Fruit fly (Drosophila melanogaster) whole organism, embryonic: Measurements from ENCODE around the gene Crtc.

Experiments used
- CG12155 ChIP-seq: fragments of 200-800 bp; sonication (Bioruptor generic); optimal IDR thresholded peaks from 3 replicates; lab custom pipeline; 2016; ENCODE audit warnings: missing biosample characterization, missing genetic modification characterization
- CG13775 ChIP-seq: fragments of 200-800 bp; sonication (Bioruptor generic); optimal IDR thresholded peaks from 3 replicates; lab custom pipeline; 2017; ENCODE audit warnings: missing biosample characterization, mild to moderate bottlenecking, missing genetic modification characterization
- CG1529 ChIP-seq: fragments of 200-800 bp; sonication (Bioruptor generic); optimal IDR thresholded peaks from 3 replicates; lab custom pipeline; 2018; ENCODE audit warnings: missing biosample characterization, missing genetic modification characterization
- CG16779 ChIP-seq: fragments of 200-800 bp; sonication (Bioruptor generic); IDR thresholded peaks from 2 replicates; pipeline ENCODE4 v1.3.6; 2022; ENCODE audit warnings: missing biosample characterization, missing genetic modification characterization
- CG16813 ChIP-seq: fragments of 200-800 bp; sonication (Bioruptor generic); IDR thresholded peaks from 3 replicates; pipeline ENCODE4 v1.3.6; 2022; ENCODE audit warnings: missing biosample characterization, missing genetic modification characterization; ENCODE audit not compliant: partially characterized antibody
- CG17328 ChIP-seq: fragments of 200-800 bp; sonication (Bioruptor generic); IDR thresholded peaks from 2 replicates; pipeline ENCODE4 v1.3.6; 2022; ENCODE audit warnings: missing biosample characterization, missing genetic modification characterization
- CG1832 ChIP-seq: fragments of 200-800 bp; sonication (Bioruptor generic); optimal IDR thresholded peaks from 2 replicates; lab custom pipeline; 2017; ENCODE audit warnings: missing biosample characterization, mild to moderate bottlenecking, missing genetic modification characterization, inconsistent platforms
- CG33213 ChIP-seq: fragments of 200-800 bp; sonication (Bioruptor generic); optimal IDR thresholded peaks from 3 replicates; lab custom pipeline; 2016; ENCODE audit warnings: missing biosample characterization, missing genetic modification characterization
- CG4282 ChIP-seq: fragments of 200-800 bp; sonication (Bioruptor generic); optimal IDR thresholded peaks from 2 replicates; lab custom pipeline; 2016; ENCODE audit warnings: missing biosample characterization, missing genetic modification characterization
- CG43689 ChIP-seq: fragments of 200-800 bp; sonication (Bioruptor generic); IDR thresholded peaks from 2 replicates; pipeline ENCODE4 v1.3.6; 2022; ENCODE audit warnings: missing biosample characterization, missing genetic modification characterization
- CG6175 ChIP-seq: fragments of 200-800 bp; sonication (Bioruptor generic); IDR thresholded peaks from 3 replicates; pipeline ENCODE4 v1.3.6; 2022; ENCODE audit warnings: missing biosample characterization, missing genetic modification characterization
- CG6689 ChIP-seq: fragments of 200-800 bp; sonication (Bioruptor generic); IDR thresholded peaks from 2 replicates; pipeline ENCODE4 v1.3.6; 2022; ENCODE audit warnings: missing biosample characterization, missing genetic modification characterization
- CG9215 ChIP-seq: fragments of 200-800 bp; sonication (Bioruptor generic); IDR thresholded peaks from 2 replicates; pipeline ENCODE4 v1.3.6; 2022; ENCODE audit warnings: missing biosample characterization, missing genetic modification characterization
- Deaf1 ChIP-seq: fragments of 200-800 bp; optimal IDR thresholded peaks from 3 replicates; lab custom pipeline; 2019; ENCODE audit warnings: missing biosample characterization, mild to moderate bottlenecking, missing genetic modification characterization, moderate library complexity
- Doc2 ChIP-seq: fragments of 200-800 bp; sonication (Bioruptor generic); IDR thresholded peaks from 2 replicates; pipeline ENCODE4 v1.3.6; 2022; ENCODE audit warnings: missing biosample characterization, missing genetic modification characterization
- Drgx ChIP-seq: fragments of 200-800 bp; sonication (Bioruptor generic); IDR thresholded peaks from 2 replicates; pipeline ENCODE4 v1.3.6; 2022; ENCODE audit warnings: missing biosample characterization, missing genetic modification characterization
- HLH54F ChIP-seq: fragments of 200-800 bp; sonication (Bioruptor generic); optimal IDR thresholded peaks from 3 replicates; lab custom pipeline; 2016; ENCODE audit warnings: missing biosample characterization, missing genetic modification characterization
- Hand ChIP-seq: fragments of 200-800 bp; sonication (Bioruptor generic); optimal IDR thresholded peaks from 2 replicates; lab custom pipeline; 2017; ENCODE audit warnings: mild to moderate bottlenecking, missing biosample characterization, missing genetic modification reagents, missing genetic modification characterization
- Max ChIP-seq: fragments of 200-800 bp; sonication (Bioruptor generic); optimal IDR thresholded peaks from 2 replicates; lab custom pipeline; 2016; ENCODE audit warnings: missing biosample characterization, mild to moderate bottlenecking, missing genetic modification characterization
- Med ChIP-seq: fragments of 200-800 bp; sonication (Bioruptor generic); peaks from one replicate; lab custom pipeline; 2016; ENCODE audit warnings: missing biosample characterization, missing genetic modification characterization, mild to moderate bottlenecking, inconsistent platforms, moderate library complexity
- Neu2 ChIP-seq: fragments of 200-800 bp; sonication (Bioruptor generic); optimal IDR thresholded peaks from 3 replicates; lab custom pipeline; 2016; ENCODE audit warnings: missing biosample characterization, missing genetic modification characterization, borderline replicate concordance
- Oaz ChIP-seq: fragments of 200-800 bp; sonication (Bioruptor generic); IDR thresholded peaks from 2 replicates; pipeline ENCODE4 v1.3.6; 2022; ENCODE audit warnings: missing biosample characterization, missing genetic modification characterization
- TFAM ChIP-seq: fragments of 200-800 bp; sonication (Bioruptor generic); optimal IDR thresholded peaks from 2 replicates; lab custom pipeline; 2017; ENCODE audit warnings: missing biosample characterization, missing genetic modification characterization, inconsistent platforms
- Tbp ChIP-seq: fragments of >200 bp; optimal IDR thresholded peaks from 2 replicates; lab custom pipeline; 2018; ENCODE audit warnings: missing biosample characterization, missing genetic modification characterization
- ara ChIP-seq: fragments of 200-800 bp; sonication (Bioruptor generic); IDR thresholded peaks from 2 replicates; pipeline ENCODE4 v1.3.6; 2022; ENCODE audit warnings: missing biosample characterization, missing genetic modification characterization
- ato ChIP-seq: fragments of 200-800 bp; sonication (Bioruptor generic); IDR thresholded peaks from 2 replicates; pipeline ENCODE4 v1.3.6; 2022; ENCODE audit warnings: missing biosample characterization, missing genetic modification characterization; ENCODE audit not compliant: partially characterized antibody
- bbx ChIP-seq: fragments of 200-800 bp; sonication (Bioruptor generic); IDR thresholded peaks from 2 replicates; pipeline ENCODE4 v1.3.6; 2022; ENCODE audit warnings: missing biosample characterization, missing genetic modification characterization; ENCODE audit not compliant: partially characterized antibody
- bcd ChIP-seq: fragments of 200-800 bp; sonication (Bioruptor generic); optimal IDR thresholded peaks from 2 replicates; lab custom pipeline; 2017; ENCODE audit warnings: missing biosample characterization, mild to moderate bottlenecking, missing genetic modification characterization
- corto ChIP-seq: fragments of 200-800 bp; sonication (Bioruptor generic); optimal IDR thresholded peaks from 2 replicates; lab custom pipeline; 2016; ENCODE audit warnings: missing biosample characterization, mild to moderate bottlenecking, missing genetic modification characterization, moderate library complexity
- crol ChIP-seq: fragments of 200-800 bp; sonication (Bioruptor generic); IDR thresholded peaks from 2 replicates; pipeline ENCODE4 v1.3.6; 2022; ENCODE audit warnings: missing biosample characterization, missing genetic modification characterization
- dimm ChIP-seq: fragments of 200-800 bp; sonication (Bioruptor generic); IDR thresholded peaks from 2 replicates; pipeline ENCODE4 v1.3.6; 2022; ENCODE audit warnings: missing biosample characterization, missing genetic modification characterization
- fd96Cb ChIP-seq: fragments of 200-800 bp; sonication (Bioruptor generic); optimal IDR thresholded peaks from 2 replicates; lab custom pipeline; 2018; ENCODE audit warnings: missing biosample characterization, mild to moderate bottlenecking, missing genetic modification characterization, moderate library complexity
- gce ChIP-seq: fragments of 200-800 bp; sonication (Bioruptor generic); IDR thresholded peaks from 3 replicates; pipeline ENCODE4 v1.3.6; 2022; ENCODE audit warnings: missing biosample characterization, missing genetic modification characterization
- grau ChIP-seq: fragments of 200-800 bp; optimal IDR thresholded peaks from 3 replicates; lab custom pipeline; 2019; ENCODE audit warnings: missing biosample characterization, mild to moderate bottlenecking, missing genetic modification characterization, moderate library complexity
- grn ChIP-seq: fragments of 200-800 bp; sonication (Bioruptor generic); optimal IDR thresholded peaks from 3 replicates; lab custom pipeline; 2017; ENCODE audit warnings: missing biosample characterization, missing genetic modification characterization
- gsb ChIP-seq: fragments of 200-800 bp; sonication (Bioruptor generic); IDR thresholded peaks from 2 replicates; pipeline ENCODE4 v1.3.6; 2022; ENCODE audit warnings: missing biosample characterization, missing genetic modification characterization
- lmd ChIP-seq: fragments of 200-800 bp; sonication (Bioruptor generic); IDR thresholded peaks from 2 replicates; pipeline ENCODE4 v1.3.6; 2022; ENCODE audit warnings: missing biosample characterization, missing genetic modification characterization
- pnt ChIP-seq: fragments of 200-800 bp; sonication (Bioruptor generic); optimal IDR thresholded peaks from 3 replicates; lab custom pipeline; 2016; ENCODE audit warnings: missing biosample characterization, missing genetic modification characterization
- psq ChIP-seq: fragments of 200-800 bp; sonication (Bioruptor generic); optimal IDR thresholded peaks from 2 replicates; lab custom pipeline; 2017; ENCODE audit warnings: missing biosample characterization, missing genetic modification characterization
- ranshi ChIP-seq: fragments of 200-800 bp; sonication (Bioruptor generic); IDR thresholded peaks from 2 replicates; pipeline ENCODE4 v1.3.6; 2022; ENCODE audit warnings: missing biosample characterization, missing genetic modification characterization
- scrt ChIP-seq: fragments of 200-800 bp; sonication (Bioruptor generic); optimal IDR thresholded peaks from 2 replicates; lab custom pipeline; 2018; ENCODE audit warnings: missing biosample characterization, mild to moderate bottlenecking, missing genetic modification characterization, moderate library complexity
- sens-2 ChIP-seq: fragments of 200-800 bp; sonication (Bioruptor generic); IDR thresholded peaks from 2 replicates; pipeline ENCODE4 v1.3.6; 2022; ENCODE audit warnings: missing biosample characterization, missing genetic modification characterization
- stc ChIP-seq: fragments of 200-800 bp; sonication (Bioruptor generic); IDR thresholded peaks from 2 replicates; pipeline ENCODE4 v1.3.6; 2022; ENCODE audit warnings: missing biosample characterization, missing genetic modification characterization
- tgo ChIP-seq: fragments of 200-800 bp; sonication (Bioruptor generic); IDR thresholded peaks from 3 replicates; pipeline ENCODE4 v1.3.6; 2022; ENCODE audit warnings: missing biosample characterization, missing genetic modification characterization
- tin ChIP-seq: fragments of 200-800 bp; sonication (Bioruptor generic); optimal IDR thresholded peaks from 3 replicates; lab custom pipeline; 2016; ENCODE audit warnings: missing biosample characterization, missing genetic modification characterization
- twi ChIP-seq: fragments of 200-800 bp; optimal IDR thresholded peaks from 2 replicates; lab custom pipeline; 2019; ENCODE audit warnings: missing biosample characterization, mild to moderate bottlenecking, missing genetic modification characterization, moderate library complexity
- vvl ChIP-seq: fragments of 200-800 bp; sonication (Bioruptor generic); IDR thresholded peaks from 2 replicates; pipeline ENCODE4 v1.3.6; 2022; ENCODE audit warnings: missing biosample characterization, missing genetic modification characterization

Gene Crtc

dm6 chr3L:17637809-17638208, 31.2 kb downstream of the Crtc start:
- TF ChIP-seq grau (tag; lab: Kevin White, UChicago), result no peak
- no peak for TF ChIP-seq grn (GFP tag; lab: Kevin White, UChicago)
- TF ChIP-seq bbx (GFP tag; lab: Robert Waterston, UW), result no peak
- TF ChIP-seq Max (GFP tag; lab: Kevin White, UChicago), result no peak
- no peak for TF ChIP-seq CG12155 (GFP tag; lab: Kevin White, UChicago)
- no peak for TF ChIP-seq CG4282 (GFP tag; lab: Kevin White, UChicago)
- TF ChIP-seq pnt (GFP tag; lab: Kevin White, UChicago), result no peak
- TF ChIP-seq Doc2 (GFP tag; lab: Robert Waterston, UW), result no peak
- no peak for TF ChIP-seq Neu2 (GFP tag; lab: Kevin White, UChicago)
- no peak for TF ChIP-seq corto (GFP tag; lab: Kevin White, UChicago)
- no peak for TF ChIP-seq tin (GFP tag; lab: Kevin White, UChicago)
- TF ChIP-seq CG13775 (GFP tag; lab: Kevin White, UChicago), result no peak
- TF ChIP-seq psq (GFP tag; lab: Kevin White, UChicago), result no peak
- TF ChIP-seq CG1832 (GFP tag; lab: Kevin White, UChicago), result no peak
- no peak for TF ChIP-seq bcd (GFP tag; lab: Kevin White, UChicago)
- TF ChIP-seq, all 482 proteins: peak for 0

dm6 chr3L:17633142-17633541, 35.9 kb downstream of the Crtc start, which contains the start of gene CG7497:
CG7497 (plus strand) TSS chr3L:17633449.
- TF ChIP-seq CG33213 (GFP tag; lab: Kevin White, UChicago) (no peak), Med (GFP tag; lab: Kevin White, UChicago) (peak; percentile 58), Drgx (GFP tag; lab: Robert Waterston, UW) (peak; percentile 46; the same call in 1 of the 2 replicates), crol (GFP tag; lab: Robert Waterston, UW) (no peak), tgo (GFP tag; lab: Robert Waterston, UW) (no peak), Deaf1 (peak; percentile 93), twi (tag; lab: Kevin White, UChicago) (no peak), CG43689 (GFP tag; lab: Robert Waterston, UW) (no peak), gsb (0 out of 2 replicates have a peak, but pooled peaks have one; percentile 25), CG6689 (GFP tag; lab: Robert Waterston, UW) (0 out of 2 replicates have a peak, but pooled peaks have one; percentile 7), HLH54F (no peak), stc (GFP tag; lab: Robert Waterston, UW) (0 out of 2 replicates have a peak, but pooled peaks have one; percentile 28), Tbp (GFP tag; lab: Kevin White, UChicago) (no peak), fd96Cb (tag; lab: Kevin White, UChicago) (no peak), CG6175 (GFP tag; lab: Robert Waterston, UW) (0 out of 3 replicates have a peak, but pooled peaks have one; percentile 48), scrt (GFP tag; lab: Kevin White, UChicago) (peak; percentile 52), lmd (GFP tag; lab: Robert Waterston, UW) (0 out of 2 replicates have a peak, but pooled peaks have one; percentile 6), Hand (GFP tag; lab: Kevin White, UChicago) (no peak), CG9215 (GFP tag; lab: Robert Waterston, UW) (no peak), gce (GFP tag; lab: Robert Waterston, UW) (0 out of 3 replicates have a peak, but pooled peaks have one; percentile 4), CG16813 (GFP tag; lab: Robert Waterston, UW) (no peak), CG16779 (no peak), TFAM (GFP tag; lab: Kevin White, UChicago) (no peak), ara (GFP tag; lab: Robert Waterston, UW) (0 out of 2 replicates have a peak, but pooled peaks have one; percentile 19), ato (GFP tag; lab: Robert Waterston, UW) (0 out of 2 replicates have a peak, but pooled peaks have one; percentile 19), vvl (GFP tag; lab: Robert Waterston, UW) (peak; percentile 47; the same call in 1 of the 2 replicates), sens-2 (GFP tag; lab: Robert Waterston, UW) (no peak), Oaz (GFP tag; lab: Robert Waterston, UW) (0 out of 2 replicates have a peak, but pooled peaks have one; percentile 18), ranshi (GFP tag; lab: Robert Waterston, UW) (peak; percentile 35), CG1529 (GFP tag; lab: Kevin White, UChicago) (no peak), CG17328 (GFP tag; lab: Robert Waterston, UW) (0 out of 2 replicates have a peak, but pooled peaks have one; percentile 9), grn (GFP tag; lab: Kevin White, UChicago) (no peak), dimm (no peak)
- TF ChIP-seq, all 482 proteins: peak for 16
